Worm (Caenorhabditis elegans): ENCODE measurements around the gene arf-1.

The arf-1 gene

DNA sequence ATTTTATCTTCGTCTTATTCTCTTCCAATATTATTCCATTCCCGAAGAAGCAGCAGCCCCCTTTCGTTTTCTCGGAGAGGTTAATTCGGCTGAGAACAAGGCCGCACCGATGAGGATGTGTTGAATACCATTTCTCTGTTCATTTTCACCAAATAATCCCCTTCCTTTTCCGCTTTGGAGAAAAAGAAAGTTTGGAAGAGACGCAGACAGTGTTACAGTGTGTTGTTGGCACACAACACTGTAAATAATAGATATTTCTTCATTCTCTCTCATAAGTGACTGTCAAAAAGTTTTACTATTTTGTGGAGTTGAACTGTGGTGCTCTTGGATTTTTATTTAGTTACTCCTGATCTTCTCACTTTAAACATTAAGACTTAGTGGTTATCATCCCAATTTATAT, 49.4 kb upstream of the arf-1 start:
- TF ChIP-seq daf-16 (GFP tag; optimal IDR thresholded peaks at IDR 0.05), result no peak
- TF ChIP-seq daf-16 (tag; optimal IDR thresholded peaks at IDR 0.05), result no peak
- peak; percentile 31 for TF ChIP-seq nhr-28 (tag; optimal IDR thresholded peaks at IDR 0.05)
- TF ChIP-seq gei-8 (GFP tag; optimal IDR thresholded peaks at IDR 0.05), result no peak
- TF ChIP-seq nhr-111 (GFP tag; optimal IDR thresholded peaks at IDR 0.05), result no peak
- no peak for TF ChIP-seq F10B5.3 (tag; optimal IDR thresholded peaks at IDR 0.05)
- TF ChIP-seq ZK337.2 (GFP tag; IDR thresholded peaks at IDR 0.05), result no peak
- no peak for TF ChIP-seq dpl-1 (GFP tag; optimal IDR thresholded peaks at IDR 0.05)
- TF ChIP-seq mep-1 (tag; optimal IDR thresholded peaks at IDR 0.05), result no peak
- TF ChIP-seq ZK546.5 (tag; optimal IDR thresholded peaks at IDR 0.05), result no peak
- TF ChIP-seq dmd-9 (GFP tag; IDR thresholded peaks at IDR 0.05), result no peak
- no peak for TF ChIP-seq dmd-8 (GFP tag; IDR thresholded peaks at IDR 0.05)
- TF ChIP-seq hif-1 (tag; optimal IDR thresholded peaks at IDR 0.05), result no peak
- TF ChIP-seq lir-3 (tag; optimal IDR thresholded peaks at IDR 0.05), result no peak
- TF ChIP-seq ceh-44 (GFP tag; IDR thresholded peaks at IDR 0.05), result no peak
- no peak for TF ChIP-seq pha-4 (GFP tag; IDR thresholded peaks at IDR 0.05)
- no peak for TF ChIP-seq pha-4 (tag; optimal IDR thresholded peaks at IDR 0.05)
- TF ChIP-seq egl-43 (GFP tag; IDR thresholded peaks at IDR 0.05), result no peak
- TF ChIP-seq mes-2 (tag; optimal IDR thresholded peaks at IDR 0.05; ENCODE audit: poor library complexity, severe bottlenecking), result peak; percentile 13
- no peak for TF ChIP-seq daf-8 (GFP tag; IDR thresholded peaks at IDR 0.05)
- TF ChIP-seq lim-7 (GFP tag; IDR thresholded peaks at IDR 0.05), result no peak
- no peak for TF ChIP-seq hmg-1.1 (GFP tag; IDR thresholded peaks at IDR 0.05)
- TF ChIP-seq Y48G9A.11 (GFP tag; IDR thresholded peaks at IDR 0.05), result no peak
- TF ChIP-seq pqm-1 (tag; optimal IDR thresholded peaks at IDR 0.05), result peak; percentile 1
- no peak for TF ChIP-seq spr-1 (tag; optimal IDR thresholded peaks at IDR 0.05)

DNA sequence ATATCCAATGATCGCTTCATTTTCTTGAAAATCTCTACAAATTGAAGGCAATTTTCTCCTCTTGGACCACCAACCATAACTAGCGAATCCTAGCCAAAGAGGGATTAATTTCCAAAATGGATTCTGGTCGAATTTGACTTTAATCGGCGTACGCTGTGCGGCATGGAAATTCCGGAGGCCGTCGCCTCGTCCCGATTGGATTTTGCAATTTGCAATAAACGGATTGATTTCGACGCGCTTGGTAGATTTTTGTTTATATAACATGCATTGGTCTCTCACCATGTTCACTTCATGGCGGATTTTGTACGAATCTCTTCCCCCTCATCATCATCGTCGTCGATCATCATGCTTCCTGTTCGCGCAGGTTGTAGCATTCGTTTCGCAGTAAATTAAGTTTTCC, 49.0 kb upstream of the arf-1 start:
- no peak for TF ChIP-seq ztf-7 (tag; optimal IDR thresholded peaks at IDR 0.05)
- TF ChIP-seq zip-11 (GFP tag; IDR thresholded peaks at IDR 0.05), result no peak
- TF ChIP-seq nhr-102 (tag; optimal IDR thresholded peaks at IDR 0.05), result no peak
- TF ChIP-seq unc-62 (GFP tag; optimal IDR thresholded peaks at IDR 0.05 in 1 of 2), result no peak
- no peak for TF ChIP-seq unc-62 (tag; optimal IDR thresholded peaks at IDR 0.05)
- no peak for TF ChIP-seq nhr-42 (GFP tag; IDR thresholded peaks at IDR 0.05)
- no peak for TF ChIP-seq rbr-2 (tag; optimal IDR thresholded peaks at IDR 0.05)
- TF ChIP-seq unc-130 (GFP tag; optimal IDR thresholded peaks at IDR 0.05), result no peak
- TF ChIP-seq ceh-28 (tag; optimal IDR thresholded peaks at IDR 0.05), result no peak
- no peak for TF ChIP-seq nhr-48 (tag; optimal IDR thresholded peaks at IDR 0.05)

DNA sequence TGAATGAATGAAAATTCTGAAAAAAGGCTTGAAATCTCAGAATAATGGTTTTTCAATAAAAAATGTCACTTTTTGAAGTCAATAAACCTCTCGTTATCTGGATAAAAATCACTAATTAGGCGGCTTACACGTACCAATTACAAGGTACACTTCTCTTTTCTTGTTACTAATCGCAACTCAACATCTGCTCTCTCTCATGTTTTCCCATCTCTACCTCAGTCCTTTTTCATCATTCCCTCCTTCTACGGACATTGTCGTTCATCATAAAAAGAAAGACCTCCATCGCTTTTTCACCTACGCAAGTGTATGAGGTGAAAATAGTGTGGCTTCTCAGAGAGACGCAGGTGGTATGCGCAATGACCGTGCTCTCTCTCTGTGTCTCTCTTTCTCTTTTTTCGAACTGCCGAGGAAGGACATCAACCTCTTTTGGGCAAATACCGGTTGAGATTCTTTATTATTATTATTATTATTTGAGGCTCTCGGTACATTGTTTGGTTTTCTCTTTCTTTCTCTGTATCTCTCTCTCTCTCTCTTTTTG, 46.7 kb upstream of the arf-1 start:
- TF ChIP-seq mxl-2 (GFP tag; conservative IDR thresholded peaks at IDR 0.05) (no peak), Y5F2A.4 (GFP tag; optimal IDR thresholded peaks at IDR 0.05) (no peak), lin-1 (GFP tag; IDR thresholded peaks at IDR 0.05) (no peak), mdt-29 (GFP tag; IDR thresholded peaks at IDR 0.05) (no peak), egl-43 (GFP tag; IDR thresholded peaks at IDR 0.05) (no peak), daf-12 (tag; optimal IDR thresholded peaks at IDR 0.05) (no peak), mxl-3 (GFP tag; optimal IDR thresholded peaks at IDR 0.05) (no peak), F37D6.2 (tag; optimal IDR thresholded peaks at IDR 0.05) (no peak), Y105C5A.15 (GFP tag; IDR thresholded peaks at IDR 0.05) (no peak), mes-2 (tag; optimal IDR thresholded peaks at IDR 0.05; ENCODE audit: poor library complexity, severe bottlenecking) (peak; percentile 6), mdl-1 (tag; optimal IDR thresholded peaks at IDR 0.05) (no peak), ctbp-1 (GFP tag; IDR thresholded peaks at IDR 0.05) (no peak), skn-1 (tag; optimal IDR thresholded peaks at IDR 0.05) (no peak), nhr-25 (tag; optimal IDR thresholded peaks at IDR 0.05; ENCODE audit: borderline replicate concordance, insufficient read depth) (no peak), hlh-11 (tag; optimal IDR thresholded peaks at IDR 0.05) (peak; percentile 15), nhr-111 (GFP tag; optimal IDR thresholded peaks at IDR 0.05) (no peak), nhr-28 (tag; optimal IDR thresholded peaks at IDR 0.05) (peak; percentile 21), zip-2 (tag; optimal IDR thresholded peaks at IDR 0.05) (no peak), lsy-2 (tag; optimal IDR thresholded peaks at IDR 0.05) (peak in 1 of 2 experiments; percentile 38), hlh-30 (tag; optimal IDR thresholded peaks at IDR 0.05; ENCODE audit: insufficient read depth) (no peak)

Data from whole organism, L4 larva.